Worm (Caenorhabditis elegans) whole organism, early embryonic: ENCODE data around the gene ZC443.7.
A peak's percentile ranks its signal among the peaks of the same experiment; 100 is the strongest.

ENCODE experiments used
- B0310.2 ChIP-seq: sonication (generic microtip); optimal IDR thresholded peaks from 2 replicates; lab custom pipeline; 2016; ENCODE audit warnings: mild to moderate bottlenecking, missing genetic modification characterization, missing compliant biosample characterization
- F13C5.2 ChIP-seq: sonication (generic microtip); optimal IDR thresholded peaks from 2 replicates; lab custom pipeline; 2017; ENCODE audit warnings: mild to moderate bottlenecking, missing genetic modification characterization, inconsistent platforms, missing compliant biosample characterization
- aly-1 ChIP-seq: sonication (generic microtip); optimal IDR thresholded peaks from 2 replicates; lab custom pipeline; 2016; ENCODE audit warnings: missing genetic modification characterization, missing compliant biosample characterization
- ama-1 ChIP-seq: fragments of 150-350 bp; optimal IDR thresholded peaks from 2 replicates; lab custom pipeline; 2014
- ceh-13 ChIP-seq: fragments of 200-800 bp; sonication (Bioruptor generic); optimal IDR thresholded peaks from 2 replicates; lab custom pipeline; 2018; ENCODE audit warnings: mild to moderate bottlenecking, missing genetic modification characterization, missing compliant biosample characterization
- ceh-36 ChIP-seq: sonication (generic microtip); optimal IDR thresholded peaks from 2 replicates; lab custom pipeline; 2016; ENCODE audit warnings: missing genetic modification characterization, inconsistent platforms, missing compliant biosample characterization
- ets-7 ChIP-seq: sonication (generic microtip); optimal IDR thresholded peaks from 2 replicates; lab custom pipeline; 2016; ENCODE audit warnings: missing genotype, missing genetic modification characterization, missing compliant biosample characterization
- flt-1 ChIP-seq: fragments of 200-800 bp; sonication (Bioruptor generic); IDR thresholded peaks from 2 replicates; pipeline ENCODE4 v1.3.6; 2022; ENCODE audit warnings: missing genetic modification characterization, missing compliant biosample characterization
- hmbx-1 ChIP-seq: sonication (generic microtip); optimal IDR thresholded peaks from 2 replicates; lab custom pipeline; 2016; ENCODE audit warnings: mild to moderate bottlenecking, missing genetic modification characterization, missing compliant biosample characterization
- hmg-4 ChIP-seq: fragments of 200-800 bp; sonication (Bioruptor generic); optimal IDR thresholded peaks from 2 replicates; lab custom pipeline; 2018; ENCODE audit warnings: mild to moderate bottlenecking, missing genetic modification characterization, missing compliant biosample characterization
- hnd-1 ChIP-seq: sonication (generic microtip); optimal IDR thresholded peaks from 2 replicates; lab custom pipeline; 2016; ENCODE audit warnings: missing genetic modification characterization, missing compliant biosample characterization
- pes-1 ChIP-seq: fragments of 200-800 bp; sonication (Bioruptor generic); IDR thresholded peaks from 2 replicates; pipeline ENCODE4 v1.3.6; 2022; ENCODE audit warnings: missing genetic modification reagents, missing genetic modification characterization, missing compliant biosample characterization
- scrt-1 ChIP-seq: fragments of 200-800 bp; sonication (Bioruptor generic); IDR thresholded peaks from 2 replicates; pipeline ENCODE4 v1.3.6; 2022; ENCODE audit warnings: missing genetic modification characterization, missing compliant biosample characterization
- sea-1 ChIP-seq: fragments of 200-800 bp; sonication (Bioruptor generic); conservative IDR thresholded peaks from 2 replicates; pipeline ENCODE4 v1.3.6; 2022; ENCODE audit warnings: missing genetic modification characterization, missing compliant biosample characterization
- tbx-11 ChIP-seq: fragments of 200-800 bp; sonication (Bioruptor generic); IDR thresholded peaks from 2 replicates; pipeline ENCODE4 v1.3.6; 2022; ENCODE audit warnings: missing genetic modification characterization, missing compliant biosample characterization
- tbx-37 ChIP-seq: fragments of 200-800 bp; sonication (Bioruptor generic); conservative IDR thresholded peaks from 2 replicates; pipeline ENCODE4 v1.3.6; 2022; ENCODE audit warnings: missing genetic modification reagents, missing genetic modification characterization, missing compliant biosample characterization
- tra-4 ChIP-seq: sonication (generic microtip); optimal IDR thresholded peaks from 2 replicates; lab custom pipeline; 2017; ENCODE audit warnings: missing genetic modification characterization, missing compliant biosample characterization

The ZC443.7 gene

ce11 chrV:12814022-12814421 lies 7.7 kb downstream of the ZC443.7 start, which contains the start of gene ZC443.3:
Gene ZC443.3 (minus strand): TSS chrV:12814122.
- no peak for TF ChIP-seq hmbx-1 (tag; lab: Kevin White, UChicago)
- TF ChIP-seq hnd-1 (tag; lab: Kevin White, UChicago) = no peak

- TF ChIP-seq hmg-4 (GFP tag; lab: Kevin White, UChicago) = peak; percentile 52
- TF ChIP-seq ama-1 (lab: Kevin White, UChicago) = no peak
- TF ChIP-seq F13C5.2 (tag; lab: Kevin White, UChicago) = peak; percentile 2
- no peak for TF ChIP-seq hnd-1 (tag; lab: Kevin White, UChicago)
- peak; percentile 10 for TF ChIP-seq aly-1 (tag; lab: Kevin White, UChicago)
- TF ChIP-seq flt-1 (GFP tag; lab: Robert Waterston, UW) = no peak
These were observed 8.2 kb downstream of the ZC443.7 start for ce11 chrV:12814481-12814882.

ce11 chrV:12815386-12815785 lies 9.1 kb downstream of the ZC443.7 start:
- no peak for TF ChIP-seq F13C5.2 (tag; lab: Kevin White, UChicago)
- no peak for TF ChIP-seq hmg-4 (GFP tag; lab: Kevin White, UChicago)
- TF ChIP-seq aly-1 (tag; lab: Kevin White, UChicago) = no peak
- no peak for TF ChIP-seq ama-1 (lab: Kevin White, UChicago)
- TF ChIP-seq hnd-1 (tag; lab: Kevin White, UChicago) = no peak
- no peak for TF ChIP-seq tbx-11 (GFP tag; lab: Robert Waterston, UW)
- TF ChIP-seq tbx-37 = no peak

ce11 chrV:12816672-12817071 lies 10.4 kb downstream of the ZC443.7 start:
- TF ChIP-seq tra-4 (tag; lab: Kevin White, UChicago) (no peak), ama-1 (lab: Kevin White, UChicago) (no peak), hnd-1 (tag; lab: Kevin White, UChicago) (no peak), F13C5.2 (tag; lab: Kevin White, UChicago) (no peak), B0310.2 (no peak), sea-1 (GFP tag; lab: Robert Waterston, UW) (no peak), aly-1 (tag; lab: Kevin White, UChicago) (no peak), ceh-13 (GFP tag; lab: Kevin White, UChicago) (no peak), hmg-4 (GFP tag; lab: Kevin White, UChicago) (no peak), hmbx-1 (tag; lab: Kevin White, UChicago) (no peak), scrt-1 (no peak), tbx-37 (no peak), flt-1 (GFP tag; lab: Robert Waterston, UW) (no peak), pes-1 (GFP tag; lab: Robert Waterston, UW) (no peak), ceh-36 (tag; lab: Kevin White, UChicago) (no peak), tbx-11 (GFP tag; lab: Robert Waterston, UW) (no peak), ets-7 (no peak)

- no peak for TF ChIP-seq ama-1 (lab: Kevin White, UChicago)
- TF ChIP-seq ets-7 = no peak
- no peak for TF ChIP-seq tra-4 (tag; lab: Kevin White, UChicago)
- no peak for TF ChIP-seq ceh-13 (GFP tag; lab: Kevin White, UChicago)
- TF ChIP-seq flt-1 (GFP tag; lab: Robert Waterston, UW) = no peak
- TF ChIP-seq ceh-36 (tag; lab: Kevin White, UChicago) = no peak
- no peak for TF ChIP-seq hnd-1 (tag; lab: Kevin White, UChicago)
- TF ChIP-seq F13C5.2 (tag; lab: Kevin White, UChicago) = no peak
- TF ChIP-seq tbx-11 (GFP tag; lab: Robert Waterston, UW) = no peak
- TF ChIP-seq sea-1 (GFP tag; lab: Robert Waterston, UW) = no peak
- TF ChIP-seq aly-1 (tag; lab: Kevin White, UChicago) = no peak
- no peak for TF ChIP-seq hmbx-1 (tag; lab: Kevin White, UChicago)
- TF ChIP-seq tbx-37 = no peak
- no peak for TF ChIP-seq scrt-1
- TF ChIP-seq hmg-4 (GFP tag; lab: Kevin White, UChicago) = no peak
- TF ChIP-seq B0310.2 = no peak
- no peak for TF ChIP-seq pes-1 (GFP tag; lab: Robert Waterston, UW)
These were observed 12.2 kb downstream of the ZC443.7 start for ce11 chrV:12818486-12818885.

- no peak for TF ChIP-seq hmbx-1 (tag; lab: Kevin White, UChicago)
- TF ChIP-seq pes-1 (GFP tag; lab: Robert Waterston, UW) = no peak
- no peak for TF ChIP-seq flt-1 (GFP tag; lab: Robert Waterston, UW)
- TF ChIP-seq tbx-37 = no peak
- TF ChIP-seq sea-1 (GFP tag; lab: Robert Waterston, UW) = no peak
- no peak for TF ChIP-seq B0310.2
- TF ChIP-seq ceh-13 (GFP tag; lab: Kevin White, UChicago) = no peak
These were observed 12.9 kb downstream of the ZC443.7 start for ce11 chrV:12819155-12819554.

- TF ChIP-seq pes-1 (GFP tag; lab: Robert Waterston, UW) (no peak), scrt-1 (no peak), tbx-37 (no peak), ceh-13 (GFP tag; lab: Kevin White, UChicago) (no peak), hmbx-1 (tag; lab: Kevin White, UChicago) (no peak), sea-1 (GFP tag; lab: Robert Waterston, UW) (no peak), ceh-36 (tag; lab: Kevin White, UChicago) (no peak), flt-1 (GFP tag; lab: Robert Waterston, UW) (no peak), hnd-1 (tag; lab: Kevin White, UChicago) (no peak), tbx-11 (GFP tag; lab: Robert Waterston, UW) (no peak), B0310.2 (no peak), ama-1 (lab: Kevin White, UChicago) (no peak), tra-4 (tag; lab: Kevin White, UChicago) (no peak), ets-7 (no peak), hmg-4 (GFP tag; lab: Kevin White, UChicago) (no peak), F13C5.2 (tag; lab: Kevin White, UChicago) (no peak), aly-1 (tag; lab: Kevin White, UChicago) (no peak)
These were observed 13.6 kb downstream of the ZC443.7 start, which contains the start of the genes ZC443.4 and ugt-18 for ce11 chrV:12819792-12820453. Gene ZC443.4 (minus strand): TSS chrV:12819886. Gene ugt-18 (plus strand): TSS chrV:12820260.
